Fruit fly (Drosophila melanogaster): Measurements from ENCODE around the gene ScsbetaA.
A peak's percentile ranks its signal among the peaks of the same experiment; 100 is the strongest.

The ScsbetaA gene

dm6 chr3R:8931777-8932345 lies 6.7 kb upstream of the ScsbetaA start, which contains the start of gene pyd (continued):
- TF ChIP-seq CG15696 (tag; optimal IDR thresholded peaks at IDR 0.05) (peak; percentile 39), CG2116 (GFP tag; optimal IDR thresholded peaks at IDR 0.05) (peak; percentile 85), vnd (GFP tag; IDR thresholded peaks at IDR 0.05; ENCODE audit: partially characterized antibody) (no peak), Oli (tag; optimal IDR thresholded peaks at IDR 0.05) (peak; percentile 38), hb (GFP tag; IDR thresholded peaks at IDR 0.05; ENCODE audit: partially characterized antibody) (no peak), sr (GFP tag; IDR thresholded peaks at IDR 0.05) (no peak), CG12744 (GFP tag; optimal IDR thresholded peaks at IDR 0.05) (peak; percentile 6), CG10431 (GFP tag; optimal IDR thresholded peaks at IDR 0.05) (peak; percentile 52), zen (tag; optimal IDR thresholded peaks at IDR 0.05) (peak; percentile 50), CG9727 (GFP tag; optimal IDR thresholded peaks at IDR 0.05) (peak; percentile 62), disco-r (GFP tag; optimal IDR thresholded peaks at IDR 0.05) (peak; percentile 26), CG3407 (GFP tag; optimal IDR thresholded peaks at IDR 0.05) (peak; percentile 8), scrt (GFP tag; optimal IDR thresholded peaks at IDR 0.05) (peak; percentile 32), CG12942 (GFP tag; optimal IDR thresholded peaks at IDR 0.05) (peak; percentile 43), NFAT (GFP tag; IDR thresholded peaks at IDR 0.05) (peak; percentile 39; the same call in 1 of the 2 replicates), Camta (GFP tag; optimal IDR thresholded peaks at IDR 0.05) (peak; percentile 65), az2 (GFP tag; optimal IDR thresholded peaks at IDR 0.05) (peak; percentile 46), Lhr (GFP tag; optimal IDR thresholded peaks at IDR 0.05) (peak; percentile 63), Taf1 (GFP tag; IDR thresholded peaks at IDR 0.05) (no peak), vvl (GFP tag; IDR thresholded peaks at IDR 0.05) (peak; percentile 76), CrebB (tag; optimal IDR thresholded peaks at IDR 0.05) (peak; percentile 42), HmgZ (tag; optimal IDR thresholded peaks at IDR 0.05) (peak; percentile 68), Hr78 (GFP tag; optimal IDR thresholded peaks at IDR 0.05) (peak in 1 of 2 experiments; percentile 10), YL-1 (GFP tag; optimal IDR thresholded peaks at IDR 0.05) (peak; percentile 35), CG18262 (tag; optimal IDR thresholded peaks at IDR 0.05) (peak; percentile 57), CG10565 (GFP tag; optimal IDR thresholded peaks at IDR 0.05) (no peak), BtbVII (GFP tag; optimal IDR thresholded peaks at IDR 0.05) (peak; percentile 5), Poxn (GFP tag; IDR thresholded peaks at IDR 0.05) (no peak), CG10959 (GFP tag; IDR thresholded peaks at IDR 0.05) (0 out of 2 replicates have a peak, but pooled peaks have one; percentile 5), CG18476 (GFP tag; optimal IDR thresholded peaks at IDR 0.05) (peak; percentile 23), CG17328 (GFP tag; IDR thresholded peaks at IDR 0.05) (0 out of 2 replicates have a peak, but pooled peaks have one; percentile 27), CG12391 (tag; optimal IDR thresholded peaks at IDR 0.05) (peak; percentile 74), ERR (GFP tag; optimal IDR thresholded peaks at IDR 0.05) (no peak), Hsf (GFP tag; optimal IDR thresholded peaks at IDR 0.05) (peak; percentile 72), Xbp1 (GFP tag; optimal IDR thresholded peaks at IDR 0.05) (peak; percentile 68), CG18011 (GFP tag; optimal IDR thresholded peaks at IDR 0.05) (peak; percentile 43), Tbp (GFP tag; optimal IDR thresholded peaks at IDR 0.05) (peak; percentile 41), H2.0 (GFP tag; IDR thresholded peaks at IDR 0.05) (peak; percentile 28; the same call in 1 of the 2 replicates), CG31388 (GFP tag; optimal IDR thresholded peaks at IDR 0.05) (no peak), hbn (GFP tag; IDR thresholded peaks at IDR 0.05; ENCODE audit: partially characterized antibody) (no peak; the same call in 1 of the 2 replicates), CG17829 (tag; optimal IDR thresholded peaks at IDR 0.05) (peak; percentile 71), CG8388 (GFP tag; optimal IDR thresholded peaks at IDR 0.05) (peak; percentile 49), CG7786 (GFP tag; optimal IDR thresholded peaks at IDR 0.05) (peak; percentile 70), run (tag; optimal IDR thresholded peaks at IDR 0.05) (peak; percentile 22), dmrt99B (tag; optimal IDR thresholded peaks at IDR 0.05) (peak; percentile 51), CG11085 (GFP tag; IDR thresholded peaks at IDR 0.05) (0 out of 2 replicates have a peak, but pooled peaks have one; percentile 21), Trl (optimal IDR thresholded peaks at IDR 0.05) (peak in 1 of 2 experiments; percentile 10), Trl (GFP tag; optimal IDR thresholded peaks at IDR 0.05) (peak; percentile 77), CG15073 (GFP tag; optimal IDR thresholded peaks at IDR 0.05) (no peak), en (GFP tag; optimal IDR thresholded peaks at IDR 0.05) (peak; percentile 18)
